Worm (Caenorhabditis elegans): ENCODE results near the gene nhr-176.

DNA sequence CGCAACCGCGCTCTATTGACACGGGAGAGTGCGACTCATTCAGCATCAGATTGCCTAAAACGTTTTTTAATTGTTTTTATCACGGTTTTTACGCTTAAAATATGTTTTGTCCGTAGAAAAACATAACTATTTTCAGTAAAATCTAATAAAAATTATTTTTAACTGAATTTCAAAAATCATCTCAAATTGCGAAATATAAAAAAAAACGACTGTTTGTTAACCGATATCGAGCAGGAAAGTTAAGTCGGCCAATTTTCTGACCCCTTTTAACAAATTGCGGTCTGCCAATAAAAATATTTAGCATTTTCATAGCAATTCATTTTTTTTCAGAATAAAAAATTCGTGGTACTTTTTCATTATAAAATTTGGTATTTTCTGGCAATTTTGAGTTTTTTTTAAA, 49.4 kb downstream of the nhr-176 start:
- TF ChIP-seq tbx-8 (GFP tag; optimal IDR thresholded peaks at IDR 0.05) (no peak), nhr-237 (tag; optimal IDR thresholded peaks at IDR 0.05) (no peak), cnd-1 (tag; optimal IDR thresholded peaks at IDR 0.05) (no peak), snpc-4 (tag; optimal IDR thresholded peaks at IDR 0.05) (no peak), unc-62 (GFP tag; optimal IDR thresholded peaks at IDR 0.05) (no peak), ces-1 (GFP tag; optimal IDR thresholded peaks at IDR 0.05) (no peak), lin-13 (tag; optimal IDR thresholded peaks at IDR 0.05) (no peak), nhr-28 (tag; optimal IDR thresholded peaks at IDR 0.05) (no peak), ztf-11 (tag; optimal IDR thresholded peaks at IDR 0.05) (no peak), elt-1 (tag; optimal IDR thresholded peaks at IDR 0.05; ENCODE audit: borderline replicate concordance, insufficient read depth) (no peak), flh-1 (GFP tag; optimal IDR thresholded peaks at IDR 0.05) (no peak), unc-39 (tag; optimal IDR thresholded peaks at IDR 0.05) (no peak)
